Worm (Caenorhabditis elegans) whole organism, late embryonic: ENCODE results near the gene gst-5.

Experiments
- ceh-14 ChIP-seq: sonication (generic microtip); optimal IDR thresholded peaks from 2 replicates; lab custom pipeline; 2016; ENCODE audit warnings: missing genotype, missing genetic modification characterization, missing compliant biosample characterization
- ceh-19 ChIP-seq: fragments of 200-800 bp; sonication (Bioruptor generic); optimal IDR thresholded peaks from 2 replicates; lab custom pipeline; 2018; ENCODE audit warnings: mild to moderate bottlenecking, missing genetic modification characterization, missing compliant biosample characterization
- dmd-4 ChIP-seq: sonication (generic microtip); optimal IDR thresholded peaks from 2 replicates; lab custom pipeline; 2016; ENCODE audit warnings: borderline replicate concordance, missing genetic modification characterization, missing compliant biosample characterization
- nfya-1 ChIP-seq: sonication (generic microtip); optimal IDR thresholded peaks from 2 replicates; lab custom pipeline; 2017; ENCODE audit warnings: missing genetic modification characterization, mild to moderate bottlenecking, missing compliant biosample characterization, antibody characterized with exemption, moderate library complexity
- odd-2 ChIP-seq: sonication (generic microtip); optimal IDR thresholded peaks from 2 replicates; lab custom pipeline; 2017; ENCODE audit warnings: antibody characterized with exemption, mild to moderate bottlenecking, missing genetic modification characterization, missing compliant biosample characterization
- pat-9 ChIP-seq: fragments of 200-800 bp; sonication (Bioruptor generic); optimal IDR thresholded peaks from 2 replicates; lab custom pipeline; 2018; ENCODE audit warnings: mild to moderate bottlenecking, missing genetic modification characterization, moderate library complexity, missing compliant biosample characterization
- sox-4 ChIP-seq: sonication (generic microtip); optimal IDR thresholded peaks from 2 replicates; lab custom pipeline; 2017; ENCODE audit warnings: mild to moderate bottlenecking, missing genetic modification characterization, inconsistent platforms, missing compliant biosample characterization
- ttx-3 ChIP-seq: sonication (generic microtip); optimal IDR thresholded peaks from 2 replicates; lab custom pipeline; 2016; ENCODE audit warnings: missing genetic modification reagents, missing genetic modification characterization, missing compliant biosample characterization

DNA sequence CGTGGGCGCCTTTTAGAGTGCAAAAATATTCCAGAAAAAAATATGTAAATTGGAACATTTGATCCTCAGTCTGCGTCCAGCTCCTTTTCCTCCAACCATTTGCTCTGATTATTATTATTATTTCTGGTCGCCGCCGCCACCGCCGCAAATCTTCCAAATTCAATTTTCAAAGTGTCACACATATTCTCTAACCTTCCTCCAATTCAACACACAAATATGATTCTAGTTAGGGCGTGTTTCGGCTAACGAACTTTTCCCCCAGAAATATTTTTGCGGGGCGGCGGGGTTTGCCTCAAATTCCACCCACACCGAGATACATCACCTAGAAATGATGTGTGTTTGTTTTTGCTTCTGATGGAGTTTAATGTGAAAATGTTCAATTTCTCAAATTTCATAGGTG is 21.5 kb downstream of the gst-5 start:
- TF ChIP-seq ceh-19 (GFP tag; lab: Kevin White, UChicago) (no peak), pat-9 (tag; lab: Kevin White, UChicago) (no peak), nfya-1 (tag; lab: Kevin White, UChicago) (no peak), dmd-4 (no peak), sox-4 (tag; lab: Kevin White, UChicago) (no peak), odd-2 (tag; lab: Kevin White, UChicago) (no peak), ttx-3 (tag; lab: Kevin White, UChicago) (no peak), ceh-14 (tag; lab: Kevin White, UChicago) (no peak)
